Worm (Caenorhabditis elegans): ENCODE data around the gene T19C3.6.

ce11 chrIII:599279-599678, 32.0 kb downstream of the T19C3.6 start:
- TF ChIP-seq klf-2 (GFP tag; conservative IDR thresholded peaks at IDR 0.05) (no peak), med-1 (GFP tag; optimal IDR thresholded peaks at IDR 0.05; ENCODE audit: insufficient read depth) (no peak), flt-1 (GFP tag; IDR thresholded peaks at IDR 0.05) (no peak), T22C8.4 (GFP tag; IDR thresholded peaks at IDR 0.05) (no peak), ztf-23 (GFP tag; IDR thresholded peaks at IDR 0.05) (no peak), cog-1 (tag; optimal IDR thresholded peaks at IDR 0.05) (no peak)
